Fruit fly (Drosophila melanogaster): ENCODE results near the gene CG10877.

Gene CG10877

dm6 chr3R:20592517-20593462, 28.9 kb upstream of the CG10877 start, which contains the start of the genes Pus1 and bon (continued):
- TF ChIP-seq bbx (GFP tag; IDR thresholded peaks at IDR 0.05; ENCODE audit: partially characterized antibody) (peak; percentile 23; the same call in 1 of the 2 replicates), CG11504 (tag; optimal IDR thresholded peaks at IDR 0.05) (peak; percentile 29), pho (GFP tag; optimal IDR thresholded peaks at IDR 0.05) (peak; percentile 31), ara (GFP tag; IDR thresholded peaks at IDR 0.05) (no peak), CG16779 (GFP tag; IDR thresholded peaks at IDR 0.05) (no peak), nau (GFP tag; optimal IDR thresholded peaks at IDR 0.05) (no peak), phol (tag; optimal IDR thresholded peaks at IDR 0.05) (peak; percentile 99), Max (GFP tag; optimal IDR thresholded peaks at IDR 0.05) (peak; percentile 38), CG32532 (GFP tag; IDR thresholded peaks at IDR 0.05) (peak; percentile 37; the same call in 1 of the 2 replicates), slbo (GFP tag; IDR thresholded peaks at IDR 0.05) (peak; percentile 52; the same call in 1 of the 2 replicates), ems (GFP tag; optimal IDR thresholded peaks at IDR 0.05) (peak; percentile 19), exex (tag; optimal IDR thresholded peaks at IDR 0.05) (peak; percentile 46), Sin3A (optimal IDR thresholded peaks at IDR 0.05) (peak; percentile 43), BEAF-32 (GFP tag; optimal IDR thresholded peaks at IDR 0.05) (peak; percentile 52), cwo (GFP tag; optimal IDR thresholded peaks at IDR 0.05) (peak; percentile 75), ab (GFP tag; optimal IDR thresholded peaks at IDR 0.05) (no peak), CG4360 (GFP tag; IDR thresholded peaks at IDR 0.05) (no peak), pan (optimal IDR thresholded peaks at IDR 0.05) (no peak), pan (GFP tag; optimal IDR thresholded peaks at IDR 0.05 in 1 of 2, IDR thresholded peaks at IDR 0.05 in 1 of 2) (peak in 1 of 2 experiments; percentile 5), CG17186 (GFP tag; optimal IDR thresholded peaks at IDR 0.05) (peak; percentile 64), Antp (GFP tag; optimal IDR thresholded peaks at IDR 0.05) (peak; percentile 49), chn (GFP tag; optimal IDR thresholded peaks at IDR 0.05) (peak; percentile 5), CG4328 (GFP tag; optimal IDR thresholded peaks at IDR 0.05) (no peak), CG30403 (GFP tag; optimal IDR thresholded peaks at IDR 0.05) (peak; percentile 25), CG7357 (GFP tag; IDR thresholded peaks at IDR 0.05) (no peak), CG3995 (GFP tag; optimal IDR thresholded peaks at IDR 0.05) (no peak), CG8290 (GFP tag; optimal IDR thresholded peaks at IDR 0.05) (no peak), CG8290 (tag; optimal IDR thresholded peaks at IDR 0.05) (peak in 1 of 2 experiments; percentile 67), CG4617 (GFP tag; optimal IDR thresholded peaks at IDR 0.05; ENCODE audit: borderline replicate concordance) (peak; percentile 52), CG18599 (GFP tag; optimal IDR thresholded peaks at IDR 0.05) (no peak), Taf1 (GFP tag; IDR thresholded peaks at IDR 0.05) (no peak), CG2199 (GFP tag; IDR thresholded peaks at IDR 0.05) (0 out of 3 replicates have a peak, but pooled peaks have one; percentile 16), cg (GFP tag; optimal IDR thresholded peaks at IDR 0.05) (peak; percentile 86), crp (GFP tag; optimal IDR thresholded peaks at IDR 0.05) (peak; percentile 18 to 86), Hsf (GFP tag; optimal IDR thresholded peaks at IDR 0.05) (peak; percentile 43), CG18764 (GFP tag; optimal IDR thresholded peaks at IDR 0.05) (peak; percentile 97), CG14710 (tag; optimal IDR thresholded peaks at IDR 0.05) (peak; percentile 79), br (optimal IDR thresholded peaks at IDR 0.05) (no peak), hth (optimal IDR thresholded peaks at IDR 0.05) (no peak), yki (optimal IDR thresholded peaks at IDR 0.05) (no peak), odd (GFP tag; optimal IDR thresholded peaks at IDR 0.05) (no peak), CG10543 (GFP tag; optimal IDR thresholded peaks at IDR 0.05) (no peak), tx (GFP tag; optimal IDR thresholded peaks at IDR 0.05) (peak; percentile 33), CG4820 (GFP tag; optimal IDR thresholded peaks at IDR 0.05) (no peak), CG7839 (tag; optimal IDR thresholded peaks at IDR 0.05) (peak; percentile 1), Nf-YC (tag; optimal IDR thresholded peaks at IDR 0.05) (peak; percentile 42), sc (optimal IDR thresholded peaks at IDR 0.05) (no peak), sc (GFP tag; optimal IDR thresholded peaks at IDR 0.05) (no peak), chif (GFP tag; optimal IDR thresholded peaks at IDR 0.05) (no peak), amos (GFP tag; IDR thresholded peaks at IDR 0.05; ENCODE audit: partially characterized antibody) (peak; percentile 32; the same call in 1 of the 2 replicates)
